Worm (Caenorhabditis elegans) whole organism, young adult: Measurements from ENCODE around the gene aptf-1.
A peak's percentile ranks its signal among the peaks of the same experiment; 100 is the strongest.

Experiments used
- B0019.2 ChIP-seq: fragments of 200-800 bp; sonication (Bioruptor generic); conservative IDR thresholded peaks from 2 replicates; pipeline ENCODE4 v1.3.6; 2022; ENCODE audit warnings: missing genetic modification reagents, missing genetic modification characterization, missing compliant biosample characterization
- B0336.3 ChIP-seq: fragments of 200-800 bp; sonication (Bioruptor generic); IDR thresholded peaks from 2 replicates; pipeline ENCODE4 v1.3.6; 2022; ENCODE audit warnings: missing genetic modification characterization, missing compliant biosample characterization
- D2030.7 ChIP-seq: fragments of 200-800 bp; sonication (Bioruptor generic); IDR thresholded peaks from 2 replicates; pipeline ENCODE4 v1.3.6; 2022; ENCODE audit warnings: missing genetic modification reagents, missing genetic modification characterization, missing compliant biosample characterization
- F10E7.11 ChIP-seq: sonication (generic microtip); optimal IDR thresholded peaks from 2 replicates; lab custom pipeline; 2017; ENCODE audit warnings: mild to moderate bottlenecking, missing genetic modification characterization, moderate library complexity, missing compliant biosample characterization
- F22D6.2 ChIP-seq: sonication (generic microtip); optimal IDR thresholded peaks from 2 replicates; lab custom pipeline; 2016; ENCODE audit warnings: mild to moderate bottlenecking, missing genetic modification characterization, missing compliant biosample characterization
- F23B12.7 ChIP-seq: sonication (generic microtip); optimal IDR thresholded peaks from 2 replicates; lab custom pipeline; 2017; ENCODE audit warnings: missing genetic modification characterization, mild to moderate bottlenecking, missing compliant biosample characterization, antibody characterized with exemption, moderate library complexity; ENCODE audit not compliant: insufficient read depth
- F37B4.10 ChIP-seq: fragments of 200-800 bp; sonication (Bioruptor generic); IDR thresholded peaks from 2 replicates; pipeline ENCODE4 v1.3.6; 2022; ENCODE audit warnings: missing genetic modification characterization, missing compliant biosample characterization
- F49E8.2 ChIP-seq: sonication (generic microtip); optimal IDR thresholded peaks from 3 replicates; lab custom pipeline; 2017; ENCODE audit warnings: missing genetic modification characterization, mild to moderate bottlenecking, missing compliant biosample characterization, antibody characterized with exemption, moderate library complexity; ENCODE audit not compliant: insufficient read depth
- F52B5.7 ChIP-seq: sonication (generic microtip); optimal IDR thresholded peaks from 2 replicates; lab custom pipeline; 2016; ENCODE audit warnings: mild to moderate bottlenecking, missing genetic modification characterization, missing compliant biosample characterization
- F57C9.4 ChIP-seq: sonication (generic microtip); optimal IDR thresholded peaks from 2 replicates; lab custom pipeline; 2017; ENCODE audit warnings: mild to moderate bottlenecking, missing genetic modification characterization, missing compliant biosample characterization
- Y53G8AR.9 ChIP-seq: fragments of 200-800 bp; sonication (Bioruptor generic); conservative IDR thresholded peaks from 2 replicates; pipeline ENCODE4 v1.3.6; 2022; ENCODE audit warnings: missing genetic modification reagents, missing genetic modification characterization, missing compliant biosample characterization
- Y67H2A.10 ChIP-seq: fragments of 200-800 bp; sonication (Bioruptor generic); conservative IDR thresholded peaks from 2 replicates; pipeline ENCODE4 v1.3.6; 2022; ENCODE audit warnings: missing genetic modification reagents, missing genetic modification characterization, missing compliant biosample characterization
- Y95B8A.8 ChIP-seq: fragments of 200-800 bp; sonication (Bioruptor generic); IDR thresholded peaks from 2 replicates; pipeline ENCODE4 v1.3.6; 2022; ENCODE audit warnings: missing genetic modification reagents, missing genetic modification characterization, missing compliant biosample characterization
- attf-3 ChIP-seq: fragments of 200-800 bp; sonication (Bioruptor generic); conservative IDR thresholded peaks from 2 replicates; pipeline ENCODE4 v1.3.6; 2022; ENCODE audit warnings: missing genetic modification reagents, missing genetic modification characterization, missing compliant biosample characterization
- attf-6 ChIP-seq: fragments of 200-800 bp; sonication (Bioruptor generic); IDR thresholded peaks from 2 replicates; pipeline ENCODE4 v1.3.6; 2022; ENCODE audit warnings: missing genetic modification reagents, missing genetic modification characterization, missing compliant biosample characterization
- cebp-1 ChIP-seq, 2 experiments: fragments of 200-800 bp in 1 of 2; sonication (Bioruptor generic) in 1 of 2; sonication (generic microtip) in 1 of 2; IDR thresholded peaks in 1 of 2; optimal IDR thresholded peaks in 1 of 2; 2 replicates each; pipeline versions ENCODE4 v1.3.6 to Lab custom; 2017 to 2022; ENCODE audit warnings: missing compliant biosample characterization in 2 of 2, missing genetic modification characterization in 2 of 2, mild to moderate bottlenecking in 1 of 2, missing genetic modification reagents in 1 of 2, moderate library complexity in 1 of 2
- ceh-100 ChIP-seq: fragments of 200-800 bp; sonication (Bioruptor generic); IDR thresholded peaks from 2 replicates; pipeline ENCODE4 v1.3.6; 2022; ENCODE audit warnings: missing genetic modification reagents, missing genetic modification characterization, missing compliant biosample characterization
- die-1 ChIP-seq: sonication (generic microtip); optimal IDR thresholded peaks from 2 replicates; lab custom pipeline; 2016; ENCODE audit warnings: missing genotype, mild to moderate bottlenecking, missing genetic modification characterization, missing compliant biosample characterization
- efl-1 ChIP-seq: fragments of 150-350 bp; optimal IDR thresholded peaks from 2 replicates; lab custom pipeline; 2014; ENCODE audit warnings: missing biosample characterization, missing genetic modification reagents, missing genetic modification characterization
- egl-18 ChIP-seq: fragments of 200-800 bp; sonication (Bioruptor generic); IDR thresholded peaks from 2 replicates; pipeline ENCODE4 v1.3.6; 2022; ENCODE audit warnings: missing genetic modification reagents, missing genetic modification characterization, missing compliant biosample characterization
- ekl-4 ChIP-seq: fragments of 200-800 bp; sonication (Bioruptor generic); IDR thresholded peaks from 2 replicates; pipeline ENCODE4 v1.3.6; 2022; ENCODE audit warnings: missing genetic modification reagents, missing genetic modification characterization, missing compliant biosample characterization
- hsf-1 ChIP-seq: fragments of 200-800 bp; sonication (Bioruptor generic); IDR thresholded peaks from 2 replicates; pipeline ENCODE4 v1.3.6; 2022; ENCODE audit warnings: missing genetic modification reagents, missing genetic modification characterization, missing compliant biosample characterization
- lin-54 ChIP-seq: fragments of 200-800 bp; sonication (Bioruptor generic); optimal IDR thresholded peaks from 2 replicates; lab custom pipeline; 2018; ENCODE audit warnings: mild to moderate bottlenecking, missing genetic modification characterization, missing compliant biosample characterization
- lsy-27 ChIP-seq: sonication (generic microtip); optimal IDR thresholded peaks from 2 replicates; lab custom pipeline; 2017; ENCODE audit warnings: missing genetic modification characterization, mild to moderate bottlenecking, missing compliant biosample characterization, antibody characterized with exemption, missing genotype, borderline replicate concordance; ENCODE audit not compliant: insufficient read depth
- madf-3 ChIP-seq: fragments of 200-800 bp; sonication (Bioruptor generic); IDR thresholded peaks from 2 replicates; pipeline ENCODE4 v1.3.6; 2022; ENCODE audit warnings: missing genetic modification reagents, missing genetic modification characterization, missing compliant biosample characterization
- madf-6 ChIP-seq: fragments of 200-800 bp; sonication (Bioruptor generic); IDR thresholded peaks from 2 replicates; pipeline ENCODE4 v1.3.6; 2022; ENCODE audit warnings: missing genetic modification reagents, missing genetic modification characterization, missing compliant biosample characterization
- madf-8 ChIP-seq: fragments of 200-800 bp; sonication (Bioruptor generic); conservative IDR thresholded peaks from 2 replicates; pipeline ENCODE4 v1.3.6; 2022; ENCODE audit warnings: missing genetic modification reagents, missing genetic modification characterization, missing compliant biosample characterization
- mxl-1 ChIP-seq: sonication (generic microtip); optimal IDR thresholded peaks from 2 replicates; lab custom pipeline; 2016; ENCODE audit warnings: missing genetic modification characterization, missing compliant biosample characterization
- nfyb-1 ChIP-seq: fragments of 200-800 bp; sonication (Bioruptor generic); IDR thresholded peaks from 2 replicates; pipeline ENCODE4 v1.3.6; 2022; ENCODE audit warnings: missing genetic modification reagents, missing genetic modification characterization, missing compliant biosample characterization
- nhr-120 ChIP-seq: fragments of 200-800 bp; sonication (Bioruptor generic); IDR thresholded peaks from 2 replicates; pipeline ENCODE4 v1.3.6; 2022; ENCODE audit warnings: missing genetic modification characterization, missing compliant biosample characterization
- nhr-27 ChIP-seq: fragments of 200-800 bp; sonication (Bioruptor generic); optimal IDR thresholded peaks from 2 replicates; lab custom pipeline; 2018; ENCODE audit warnings: mild to moderate bottlenecking, missing genetic modification characterization, moderate library complexity, missing compliant biosample characterization
- pha-4 ChIP-seq: fragments of 150-350 bp; sonication (generic microtip); optimal IDR thresholded peaks from 2 replicates; lab custom pipeline; 2014; ENCODE audit warnings: missing biosample characterization, missing genetic modification reagents, missing genetic modification characterization
- rcor-1 ChIP-seq: fragments of 200-800 bp; sonication (Bioruptor generic); IDR thresholded peaks from 2 replicates; pipeline ENCODE4 v1.3.6; 2022; ENCODE audit warnings: missing genetic modification reagents, missing genetic modification characterization, missing compliant biosample characterization
- repo-1 ChIP-seq: sonication (generic microtip); optimal IDR thresholded peaks from 2 replicates; lab custom pipeline; 2017; ENCODE audit warnings: mild to moderate bottlenecking, missing genetic modification characterization, missing compliant biosample characterization
- rpc-1 ChIP-seq, 2 experiments: fragments of 150-350 bp in 1 of 2; sonication (generic microtip) in 1 of 2; optimal IDR thresholded peaks; 2 replicates each; lab custom pipeline; 2014 to 2018; ENCODE audit warnings: missing biosample characterization in 1 of 2, missing genetic modification characterization in 1 of 2, missing genetic modification reagents in 1 of 2, missing genotype in 1 of 2
- snpc-1.3 ChIP-seq: sonication (generic microtip); optimal IDR thresholded peaks from 2 replicates; lab custom pipeline; 2017; ENCODE audit warnings: missing genetic modification characterization, mild to moderate bottlenecking, missing compliant biosample characterization, antibody characterized with exemption, moderate library complexity, missing genotype, missing genetic modification reagents; ENCODE audit not compliant: insufficient read depth
- snpc-3.4 ChIP-seq: sonication (generic microtip); optimal IDR thresholded peaks from 2 replicates; lab custom pipeline; 2017; ENCODE audit warnings: missing genetic modification characterization, mild to moderate bottlenecking, missing compliant biosample characterization, antibody characterized with exemption, moderate library complexity, missing genotype, missing genetic modification reagents
- tbp1 ChIP-seq: fragments of 200-800 bp; sonication (Bioruptor generic); optimal IDR thresholded peaks from 2 replicates; lab custom pipeline; 2018; ENCODE audit warnings: mild to moderate bottlenecking, missing genetic modification characterization, missing compliant biosample characterization
- tlf-1 ChIP-seq: fragments of 200-800 bp; sonication (Bioruptor generic); optimal IDR thresholded peaks from 2 replicates; lab custom pipeline; 2018; ENCODE audit warnings: mild to moderate bottlenecking, missing genetic modification characterization, missing compliant biosample characterization
- unc-62 ChIP-seq: fragments of 150-350 bp; optimal IDR thresholded peaks from 2 replicates; lab custom pipeline; 2014; ENCODE audit warnings: missing biosample characterization, missing genetic modification reagents, missing genetic modification characterization
- xnd-1 ChIP-seq: sonication (generic microtip); optimal IDR thresholded peaks from 2 replicates; lab custom pipeline; 2016; ENCODE audit warnings: missing genotype, missing genetic modification reagents, missing genetic modification characterization, missing compliant biosample characterization
- zim-3 ChIP-seq: sonication (generic microtip); optimal IDR thresholded peaks from 2 replicates; lab custom pipeline; 2017; ENCODE audit warnings: mild to moderate bottlenecking, missing genetic modification characterization, moderate library complexity, missing compliant biosample characterization
- ztf-22 ChIP-seq: fragments of 200-800 bp; sonication (Bioruptor generic); optimal IDR thresholded peaks from 2 replicates; lab custom pipeline; 2018; ENCODE audit warnings: mild to moderate bottlenecking, missing genetic modification characterization, moderate library complexity, missing compliant biosample characterization
- ztf-6 ChIP-seq: fragments of 200-800 bp; sonication (Bioruptor generic); IDR thresholded peaks from 2 replicates; pipeline ENCODE4 v1.3.6; 2022; ENCODE audit warnings: missing genetic modification reagents, missing genetic modification characterization, missing compliant biosample characterization

The aptf-1 gene

DNA sequence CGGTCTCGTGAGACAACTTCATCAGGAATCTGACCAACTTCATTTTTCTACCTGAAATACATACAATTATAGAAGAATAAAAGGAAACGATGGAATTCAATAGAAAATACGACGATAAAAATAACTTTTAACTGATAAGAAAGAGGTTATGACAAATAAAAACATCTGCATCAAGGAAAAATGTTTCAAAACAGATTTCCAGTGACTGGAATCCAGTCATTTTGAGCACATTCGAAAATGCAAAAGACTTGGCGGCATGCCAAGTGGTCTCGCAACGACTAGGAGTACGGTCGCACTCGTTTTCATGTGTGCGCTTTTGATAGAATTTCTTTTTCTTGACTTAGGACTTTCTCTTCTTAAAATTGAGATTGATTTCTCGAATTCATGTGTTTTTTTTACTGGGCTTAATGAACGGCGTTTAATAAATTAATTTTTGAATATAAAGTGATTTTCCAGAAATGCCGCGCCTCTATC is 35.0 kb downstream of the aptf-1 start, which contains the start of the genes snr-3 and rsp-5 (continued):
- TF ChIP-seq madf-3 (GFP tag; lab: Robert Waterston, UW) = 0 out of 2 replicates have a peak, but pooled peaks have one; percentile 51
- TF ChIP-seq lin-54 (GFP tag; lab: Kevin White, UChicago) = peak; percentile 70
- 0 out of 2 replicates have a peak, but pooled peaks have one; percentile 28 for TF ChIP-seq ceh-100 (GFP tag; lab: Robert Waterston, UW)
- TF ChIP-seq pha-4 (tag; lab: Kevin White, UChicago) = peak; percentile 69
- peak; percentile 54; the same call in 1 of the 2 replicates for TF ChIP-seq rcor-1
- TF ChIP-seq F23B12.7 (tag; lab: Kevin White, UChicago) = peak; percentile 93

- TF ChIP-seq Y67H2A.10 (GFP tag; lab: Robert Waterston, UW) (no peak), D2030.7 (GFP tag; lab: Robert Waterston, UW) (peak; percentile 73), attf-3 (GFP tag; lab: Robert Waterston, UW) (no peak), F22D6.2 (tag; lab: Kevin White, UChicago) (no peak), attf-6 (peak; percentile 78), F52B5.7 (tag; lab: Kevin White, UChicago) (no peak), F23B12.7 (tag; lab: Kevin White, UChicago) (peak; percentile 82), F37B4.10 (no peak), egl-18 (no peak), unc-62 (GFP tag; lab: Kevin White, UChicago) (no peak), snpc-1.3 (tag; lab: Kevin White, UChicago) (peak; percentile 82), Y95B8A.8 (GFP tag; lab: Robert Waterston, UW) (peak; percentile 88), nhr-120 (GFP tag; lab: Robert Waterston, UW) (no peak), tbp1 (GFP tag; lab: Kevin White, UChicago) (peak; percentile 58), B0336.3 (GFP tag; lab: Robert Waterston, UW) (peak; percentile 28; the same call in 1 of the 2 replicates), nfyb-1 (GFP tag; lab: Robert Waterston, UW) (peak; percentile 71), F57C9.4 (no peak), lin-54 (GFP tag; lab: Kevin White, UChicago) (peak; percentile 69), B0019.2 (GFP tag; lab: Robert Waterston, UW) (peak; percentile 44; the same call in 1 of the 2 replicates), Y53G8AR.9 (GFP tag; lab: Robert Waterston, UW) (peak; percentile 75), ztf-22 (GFP tag; lab: Kevin White, UChicago) (no peak), ceh-100 (GFP tag; lab: Robert Waterston, UW) (peak; percentile 49), hsf-1 (GFP tag; lab: Robert Waterston, UW) (peak; percentile 63; the same call in 1 of the 2 replicates), snpc-3.4 (tag; lab: Kevin White, UChicago) (peak; percentile 42), xnd-1 (peak; percentile 39), madf-8 (GFP tag; lab: Robert Waterston, UW) (peak; percentile 37; the same call in 1 of the 2 replicates), F49E8.2 (peak; percentile 93), efl-1 (GFP tag; lab: Kevin White, UChicago) (no peak), rpc-1 (optimal IDR thresholded peaks at IDR 0.05; lab: Kevin White, UChicago) (no peak), rpc-1 (tag; optimal IDR thresholded peaks at IDR 0.05; lab: Kevin White, UChicago) (no peak), repo-1 (peak; percentile 23), madf-6 (GFP tag; lab: Robert Waterston, UW) (peak; percentile 86), F10E7.11 (tag; lab: Kevin White, UChicago) (no peak), cebp-1 (GFP tag; IDR thresholded peaks at IDR 0.05; lab: Robert Waterston, UW) (0 out of 2 replicates have a peak, but pooled peaks have one; percentile 18), cebp-1 (tag; optimal IDR thresholded peaks at IDR 0.05; lab: Kevin White, UChicago) (peak; percentile 50), die-1 (tag; lab: Kevin White, UChicago) (peak; percentile 49), mxl-1 (no peak), nhr-27 (tag; lab: Kevin White, UChicago) (no peak), ekl-4 (peak; percentile 84), lsy-27 (no peak), ztf-6 (GFP tag; lab: Robert Waterston, UW) (no peak), tlf-1 (GFP tag; lab: Kevin White, UChicago) (peak; percentile 24), zim-3 (tag; lab: Kevin White, UChicago) (no peak)
These were observed 36.4 kb downstream of the aptf-1 start for ce11 chrII:6491187-6491586.
